Worm (Caenorhabditis elegans): ENCODE results near the gene bgal-2.

Gene bgal-2

DNA sequence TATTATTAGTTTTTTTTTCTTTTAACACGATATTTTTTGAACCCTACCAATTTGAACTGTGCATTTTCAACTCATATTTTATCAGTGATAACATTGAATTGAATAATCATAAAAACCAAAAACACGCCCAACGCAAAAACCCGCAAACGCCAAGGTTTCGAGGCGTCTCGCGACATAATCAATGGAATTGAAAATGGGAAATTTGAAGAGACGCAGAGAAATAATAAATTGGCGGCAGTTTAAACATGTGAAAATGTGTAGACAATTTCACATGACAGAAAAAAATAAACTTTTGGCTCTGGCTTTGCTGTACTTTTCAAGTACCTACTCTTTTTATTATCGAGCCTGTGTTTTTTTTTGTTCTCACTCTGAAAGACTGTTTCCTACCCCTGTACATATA lies 20.6 kb downstream of the bgal-2 start:
- TF ChIP-seq ZK546.5 (tag; optimal IDR thresholded peaks at IDR 0.05) (no peak), unc-39 (tag; optimal IDR thresholded peaks at IDR 0.05) (no peak), T20F7.1 (GFP tag; optimal IDR thresholded peaks at IDR 0.05) (no peak), zag-1 (tag; optimal IDR thresholded peaks at IDR 0.05) (no peak), mep-1 (tag; optimal IDR thresholded peaks at IDR 0.05) (peak; percentile 68), hmg-1.1 (GFP tag; IDR thresholded peaks at IDR 0.05) (peak; percentile 56), lsy-2 (tag; optimal IDR thresholded peaks at IDR 0.05) (peak in 1 of 2 experiments; percentile 60), daf-16 (GFP tag; optimal IDR thresholded peaks at IDR 0.05) (no peak), daf-16 (tag; optimal IDR thresholded peaks at IDR 0.05) (peak; percentile 87), dmd-6 (GFP tag; IDR thresholded peaks at IDR 0.05) (peak; percentile 83), hif-1 (tag; optimal IDR thresholded peaks at IDR 0.05) (peak in 1 of 2 experiments; percentile 39), mxl-3 (GFP tag; optimal IDR thresholded peaks at IDR 0.05) (no peak), pha-4 (GFP tag; IDR thresholded peaks at IDR 0.05) (peak; percentile 23; the same call in 1 of the 2 replicates), pha-4 (tag; optimal IDR thresholded peaks at IDR 0.05) (no peak), lin-13 (GFP tag; optimal IDR thresholded peaks at IDR 0.05) (peak; percentile 16), tra-1 (GFP tag; IDR thresholded peaks at IDR 0.05) (no peak), mdl-1 (tag; optimal IDR thresholded peaks at IDR 0.05) (peak in 1 of 2 experiments; percentile 49), F44E2.7 (GFP tag; IDR thresholded peaks at IDR 0.05) (no peak), nhr-10 (tag; optimal IDR thresholded peaks at IDR 0.05) (no peak), mdt-29 (GFP tag; IDR thresholded peaks at IDR 0.05) (no peak), madf-5 (GFP tag; IDR thresholded peaks at IDR 0.05) (no peak), mes-2 (tag; optimal IDR thresholded peaks at IDR 0.05; ENCODE audit: poor library complexity, severe bottlenecking) (peak; percentile 47), rbr-2 (tag; optimal IDR thresholded peaks at IDR 0.05) (no peak), ama-1 (optimal IDR thresholded peaks at IDR 0.05) (no peak), ztf-7 (tag; optimal IDR thresholded peaks at IDR 0.05) (no peak), gei-8 (GFP tag; optimal IDR thresholded peaks at IDR 0.05) (no peak), Y5F2A.4 (GFP tag; optimal IDR thresholded peaks at IDR 0.05) (no peak), duxl-1 (tag; optimal IDR thresholded peaks at IDR 0.05; ENCODE audit: poor library complexity) (no peak), nhr-28 (tag; optimal IDR thresholded peaks at IDR 0.05) (peak; percentile 71), ceh-20 (GFP tag; IDR thresholded peaks at IDR 0.05) (no peak), dpl-1 (GFP tag; optimal IDR thresholded peaks at IDR 0.05) (peak; percentile 84), lir-3 (tag; optimal IDR thresholded peaks at IDR 0.05) (no peak), nhr-6 (tag; optimal IDR thresholded peaks at IDR 0.05) (peak; percentile 27), jun-1 (tag; optimal IDR thresholded peaks at IDR 0.05) (no peak), hlh-30 (tag; optimal IDR thresholded peaks at IDR 0.05; ENCODE audit: insufficient read depth) (peak; percentile 92), madf-9 (GFP tag; conservative IDR thresholded peaks at IDR 0.05) (no peak), daf-19 (GFP tag; conservative IDR thresholded peaks at IDR 0.05) (no peak), nhr-11 (tag; optimal IDR thresholded peaks at IDR 0.05) (no peak), egl-43 (GFP tag; IDR thresholded peaks at IDR 0.05) (no peak), dve-1 (tag; optimal IDR thresholded peaks at IDR 0.05; ENCODE audit: insufficient read depth) (peak; percentile 91), aha-1 (tag) (peak; percentile 76), T26A8.4 (GFP tag; IDR thresholded peaks at IDR 0.05) (no peak), lin-38 (GFP tag; IDR thresholded peaks at IDR 0.05) (no peak; the same call in 1 of the 2 replicates), nhr-77 (tag; optimal IDR thresholded peaks at IDR 0.05) (peak; percentile 59), ces-1 (GFP tag; optimal IDR thresholded peaks at IDR 0.05) (no peak), fkh-10 (GFP tag; optimal IDR thresholded peaks at IDR 0.05) (no peak), php-3 (GFP tag; IDR thresholded peaks at IDR 0.05) (peak; percentile 69), zip-2 (tag; optimal IDR thresholded peaks at IDR 0.05) (no peak), hlh-11 (tag; optimal IDR thresholded peaks at IDR 0.05) (peak; percentile 86), ceh-62 (tag; optimal IDR thresholded peaks at IDR 0.05) (no peak), nhr-25 (tag; optimal IDR thresholded peaks at IDR 0.05; ENCODE audit: borderline replicate concordance, insufficient read depth) (peak; percentile 20), nhr-111 (GFP tag; optimal IDR thresholded peaks at IDR 0.05) (no peak)

Measured in whole organism, L4 larva.